Fruit fly (Drosophila melanogaster): Measurements from ENCODE around the gene CG1722.

CG1722 gene

DNA sequence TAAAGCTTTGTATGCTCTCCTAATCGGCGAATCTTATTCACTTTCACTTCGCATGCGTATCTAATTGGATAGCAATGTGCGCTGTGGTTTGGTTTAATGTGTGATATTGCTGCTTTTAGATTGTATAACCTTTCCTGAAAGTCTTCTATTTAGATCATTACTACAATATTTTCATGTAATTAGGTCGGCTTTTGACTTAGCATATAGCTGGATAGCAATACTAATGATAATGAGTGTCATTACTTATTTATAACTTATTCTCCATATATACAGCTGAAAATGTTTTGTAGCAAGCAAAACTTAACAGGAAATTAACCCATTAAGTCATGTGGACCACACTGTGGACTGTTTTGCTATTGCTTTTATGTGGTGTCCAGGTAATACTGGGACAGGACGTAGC, 33.4 kb downstream of the CG1722 start, which contains the start of gene CG32523:
Gene CG32523 (plus strand): TSS at position 301 of the 400 bp plus-strand sequence.
- TF ChIP-seq sv (GFP tag; optimal IDR thresholded peaks at IDR 0.05) (no peak), rgr (GFP tag; optimal IDR thresholded peaks at IDR 0.05) (no peak), dl (GFP tag; optimal IDR thresholded peaks at IDR 0.05; ENCODE audit: insufficient read depth in 1 of 2, partially characterized antibody in 2 of 2) (no peak), Dif (GFP tag; optimal IDR thresholded peaks at IDR 0.05; ENCODE audit: partially characterized antibody) (no peak), br (GFP tag; optimal IDR thresholded peaks at IDR 0.05) (no peak), Abd-B (GFP tag; optimal IDR thresholded peaks at IDR 0.05) (no peak), CG32264 (GFP tag; optimal IDR thresholded peaks at IDR 0.05) (no peak), Hr78 (GFP tag; optimal IDR thresholded peaks at IDR 0.05) (no peak), pan (optimal IDR thresholded peaks at IDR 0.05) (no peak), tai (GFP tag; optimal IDR thresholded peaks at IDR 0.05) (no peak), N (GFP tag; optimal IDR thresholded peaks at IDR 0.05) (no peak), HLH106 (tag; optimal IDR thresholded peaks at IDR 0.05) (no peak), CG9705 (GFP tag; optimal IDR thresholded peaks at IDR 0.05) (no peak), Myc (optimal IDR thresholded peaks at IDR 0.05) (no peak), Rel (GFP tag; optimal IDR thresholded peaks at IDR 0.05) (no peak), Rel (tag; optimal IDR thresholded peaks at IDR 0.05) (no peak)

DNA sequence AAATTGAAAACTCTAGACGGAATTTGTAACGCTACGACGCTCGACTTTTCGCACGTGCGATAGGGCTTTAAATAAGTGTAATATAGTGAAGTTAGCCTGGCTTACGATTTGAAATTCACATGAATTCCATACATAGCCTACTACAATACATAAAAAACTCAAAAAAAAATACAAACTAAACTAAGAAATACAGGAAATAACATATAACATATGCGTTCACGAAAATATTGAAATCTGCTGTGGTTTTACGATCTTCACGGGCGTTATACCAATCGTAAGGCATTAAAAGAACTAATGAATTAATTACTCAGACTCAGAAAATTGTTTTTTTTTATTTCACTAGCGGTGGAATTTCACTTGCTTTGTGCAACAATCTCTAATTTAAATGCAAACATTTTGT, 47.7 kb downstream of the CG1722 start, which contains the start of gene CG1724:
Gene CG1724 (minus strand): TSS at position 101 of the 400 bp plus-strand sequence.
- TF ChIP-seq psq (GFP tag; optimal IDR thresholded peaks at IDR 0.05): no peak
- TF ChIP-seq Abd-B (GFP tag; optimal IDR thresholded peaks at IDR 0.05): no peak
- TF ChIP-seq CrebA (GFP tag; optimal IDR thresholded peaks at IDR 0.05; ENCODE audit: borderline replicate concordance): no peak
- no peak for TF ChIP-seq sage (GFP tag; optimal IDR thresholded peaks at IDR 0.05)
- no peak for TF ChIP-seq woc (GFP tag; optimal IDR thresholded peaks at IDR 0.05)
- TF ChIP-seq GATAd (GFP tag; optimal IDR thresholded peaks at IDR 0.05): no peak
- TF ChIP-seq dl (GFP tag; optimal IDR thresholded peaks at IDR 0.05; ENCODE audit: insufficient read depth in 1 of 2, partially characterized antibody in 2 of 2): no peak
- no peak for TF ChIP-seq Hnf4 (GFP tag; optimal IDR thresholded peaks at IDR 0.05)
- TF ChIP-seq Hr78 (GFP tag; optimal IDR thresholded peaks at IDR 0.05): no peak
- no peak for TF ChIP-seq jim (GFP tag; optimal IDR thresholded peaks at IDR 0.05)
- no peak for TF ChIP-seq dsf (GFP tag; optimal IDR thresholded peaks at IDR 0.05; ENCODE audit: borderline replicate concordance)
- TF ChIP-seq OdsH (GFP tag; optimal IDR thresholded peaks at IDR 0.05): no peak
- no peak for TF ChIP-seq Myc (optimal IDR thresholded peaks at IDR 0.05)
- TF ChIP-seq sv (GFP tag; optimal IDR thresholded peaks at IDR 0.05): no peak
- TF ChIP-seq foxo (GFP tag; optimal IDR thresholded peaks at IDR 0.05): no peak
- no peak for TF ChIP-seq Sp1 (GFP tag; optimal IDR thresholded peaks at IDR 0.05)

Measured in whole organism, wandering third instar larva.